Worm (Caenorhabditis elegans) whole organism, L4 larva: ENCODE data around the gene Y66A7A.7.
A peak's percentile ranks its signal among the peaks of the same experiment; 100 is the strongest.

Experiments used
- F49E8.2 ChIP-seq: sonication (generic microtip); optimal IDR thresholded peaks from 2 replicates; lab custom pipeline; 2016; ENCODE audit warnings: missing compliant biosample characterization, mild to moderate bottlenecking, missing genetic modification characterization, borderline replicate concordance
- Y48G9A.11 ChIP-seq: fragments of 200-800 bp; sonication (Bioruptor generic); IDR thresholded peaks from 2 replicates; pipeline ENCODE4 v1.3.6; 2022; ENCODE audit warnings: missing genetic modification reagents, missing genetic modification characterization, missing compliant biosample characterization
- Y5F2A.4 ChIP-seq: fragments of 200-800 bp; sonication (Bioruptor generic); optimal IDR thresholded peaks from 2 replicates; lab custom pipeline; 2018; ENCODE audit warnings: mild to moderate bottlenecking, missing genetic modification characterization, missing compliant biosample characterization
- Y75B8A.6 ChIP-seq: fragments of 200-800 bp; sonication (Bioruptor generic); IDR thresholded peaks from 2 replicates; pipeline ENCODE4 v1.3.6; 2022; ENCODE audit warnings: missing genetic modification reagents, missing genetic modification characterization, missing compliant biosample characterization
- aha-1 ChIP-seq: fragments of 150-350 bp; peaks from one replicate; lab custom pipeline; 2014; ENCODE audit warnings: missing biosample characterization, missing genetic modification characterization
- ceh-28 ChIP-seq: fragments of 150-350 bp; optimal IDR thresholded peaks from 2 replicates; lab custom pipeline; 2014; ENCODE audit warnings: missing biosample characterization, missing genetic modification reagents, missing genetic modification characterization
- daf-19 ChIP-seq: fragments of 200-800 bp; sonication (Bioruptor generic); conservative IDR thresholded peaks from 2 replicates; pipeline ENCODE4 v1.3.6; 2022; ENCODE audit warnings: missing genetic modification characterization, missing compliant biosample characterization
- dmd-8 ChIP-seq: fragments of 200-800 bp; sonication (Bioruptor generic); IDR thresholded peaks from 2 replicates; pipeline ENCODE4 v1.3.6; 2022; ENCODE audit warnings: missing genetic modification characterization, missing compliant biosample characterization
- dpl-1 ChIP-seq: fragments of 150-350 bp; optimal IDR thresholded peaks from 2 replicates; lab custom pipeline; 2014; ENCODE audit warnings: missing biosample characterization, missing genetic modification reagents, missing genetic modification characterization
- egl-43 ChIP-seq: fragments of 200-800 bp; sonication (Bioruptor generic); IDR thresholded peaks from 2 replicates; pipeline ENCODE4 v1.3.6; 2022; ENCODE audit warnings: missing genetic modification reagents, missing genetic modification characterization, missing compliant biosample characterization
- gei-8 ChIP-seq: fragments of 200-800 bp; sonication (Bioruptor generic); optimal IDR thresholded peaks from 2 replicates; lab custom pipeline; 2018; ENCODE audit warnings: mild to moderate bottlenecking, missing genetic modification characterization, missing compliant biosample characterization
- hif-1 ChIP-seq, 2 experiments: sonication (generic microtip); optimal IDR thresholded peaks; 2 replicates each; lab custom pipeline; 2016 to 2017; ENCODE audit warnings: missing compliant biosample characterization in 2 of 2, missing genetic modification characterization in 2 of 2, missing genetic modification reagents in 2 of 2, missing genotype in 2 of 2, mild to moderate bottlenecking in 1 of 2
- hlh-11 ChIP-seq: fragments of 200-800 bp; sonication (Bioruptor generic); optimal IDR thresholded peaks from 2 replicates; lab custom pipeline; 2018; ENCODE audit warnings: mild to moderate bottlenecking, missing genetic modification characterization, missing compliant biosample characterization
- jun-1 ChIP-seq: fragments of 150-350 bp; optimal IDR thresholded peaks from 2 replicates; lab custom pipeline; 2014; ENCODE audit warnings: missing biosample characterization, missing genetic modification reagents, missing genetic modification characterization
- lim-7 ChIP-seq: fragments of 200-800 bp; sonication (Bioruptor generic); IDR thresholded peaks from 2 replicates; pipeline ENCODE4 v1.3.6; 2022; ENCODE audit warnings: missing genetic modification characterization, missing compliant biosample characterization
- lin-15B ChIP-seq: fragments of 150-350 bp; sonication (generic microtip); optimal IDR thresholded peaks from 3 replicates; lab custom pipeline; 2014; ENCODE audit warnings: missing biosample characterization, missing genetic modification characterization
- mep-1 ChIP-seq: fragments of 150-350 bp; sonication (generic microtip); optimal IDR thresholded peaks from 3 replicates; lab custom pipeline; 2014; ENCODE audit warnings: missing biosample characterization, missing genetic modification characterization
- mes-2 ChIP-seq: sonication (generic microtip); optimal IDR thresholded peaks from 2 replicates; lab custom pipeline; 2016; ENCODE audit warnings: missing genotype, mild to moderate bottlenecking, missing genetic modification characterization, missing compliant biosample characterization; ENCODE audit not compliant: poor library complexity, severe bottlenecking
- nhr-237 ChIP-seq: sonication (generic microtip); optimal IDR thresholded peaks from 2 replicates; lab custom pipeline; 2017; ENCODE audit warnings: missing biosample characterization, missing genetic modification characterization
- pha-4 ChIP-seq, 2 experiments: fragments of 150-350 bp in 1 of 2; fragments of 200-800 bp in 1 of 2; sonication (Bioruptor generic) in 1 of 2; IDR thresholded peaks in 1 of 2; optimal IDR thresholded peaks in 1 of 2; 2 replicates each; pipeline versions ENCODE4 v1.3.6 to Lab custom; 2014 to 2022; ENCODE audit warnings: missing genetic modification characterization in 2 of 2, missing genetic modification reagents in 2 of 2, missing biosample characterization in 1 of 2, missing compliant biosample characterization in 1 of 2
- php-3 ChIP-seq: fragments of 200-800 bp; sonication (Bioruptor generic); IDR thresholded peaks from 2 replicates; pipeline ENCODE4 v1.3.6; 2022; ENCODE audit warnings: missing genetic modification reagents, missing genetic modification characterization, missing compliant biosample characterization
- sdz-12 ChIP-seq: fragments of 200-800 bp; sonication (Bioruptor generic); optimal IDR thresholded peaks from 2 replicates; lab custom pipeline; 2018; ENCODE audit warnings: mild to moderate bottlenecking, missing genetic modification characterization, missing compliant biosample characterization
- set-16 ChIP-seq: fragments of 200-800 bp; sonication (Bioruptor generic); IDR thresholded peaks from 2 replicates; pipeline ENCODE4 v1.3.6; 2022; ENCODE audit warnings: missing genetic modification reagents, missing genetic modification characterization, missing compliant biosample characterization
- spr-1 ChIP-seq: sonication (generic microtip); optimal IDR thresholded peaks from 2 replicates; lab custom pipeline; 2016; ENCODE audit warnings: mild to moderate bottlenecking, missing genetic modification characterization, missing compliant biosample characterization
- spr-3 ChIP-seq: fragments of 200-800 bp; sonication (Bioruptor generic); optimal IDR thresholded peaks from 2 replicates; lab custom pipeline; 2018; ENCODE audit warnings: mild to moderate bottlenecking, missing genetic modification characterization, missing compliant biosample characterization
- vab-7 ChIP-seq: fragments of 200-800 bp; sonication (Bioruptor generic); IDR thresholded peaks from 2 replicates; pipeline ENCODE4 v1.3.6; 2022; ENCODE audit warnings: missing genetic modification reagents, missing genetic modification characterization, missing compliant biosample characterization
- zag-1 ChIP-seq: fragments of 150-350 bp; optimal IDR thresholded peaks from 2 replicates; lab custom pipeline; 2014; ENCODE audit warnings: missing biosample characterization, missing genetic modification characterization
- zfp-2 ChIP-seq: sonication (generic microtip); optimal IDR thresholded peaks from 2 replicates; lab custom pipeline; 2016; ENCODE audit warnings: mild to moderate bottlenecking, missing genetic modification characterization, missing compliant biosample characterization
- zip-2 ChIP-seq: fragments of 150-350 bp; optimal IDR thresholded peaks from 2 replicates; lab custom pipeline; 2014; ENCODE audit warnings: missing biosample characterization, missing genetic modification characterization

Gene Y66A7A.7

ce11 chrIII:11614874-11615273 lies 14.4 kb downstream of the Y66A7A.7 start:
- TF ChIP-seq ceh-28 (tag; lab: Kevin White, UChicago) = peak; percentile 99
- no peak for TF ChIP-seq sdz-12 (GFP tag; lab: Kevin White, UChicago)
- no peak for TF ChIP-seq gei-8

ce11 chrIII:11614325-11614724 lies 14.9 kb downstream of the Y66A7A.7 start:
- TF ChIP-seq ceh-28 (tag; lab: Kevin White, UChicago) = peak; percentile 99
- TF ChIP-seq, all 104 proteins: peak for 1; not testable (repeated sequence) for 103

- TF ChIP-seq sdz-12 (GFP tag; lab: Kevin White, UChicago) (no peak), aha-1 (tag; lab: Kevin White, UChicago) (peak; percentile 32)
- TF ChIP-seq, all 104 proteins: peak for 1
Measured at ce11 chrIII:11612371-11612770, 16.9 kb downstream of the Y66A7A.7 start, which contains the start of the genes Y66A7A.9 and Y66A7A.4. TSS of gene Y66A7A.9 (minus strand) at chrIII:11612471. TSS of gene Y66A7A.4 (plus strand) at chrIII:11612607.

- TF ChIP-seq aha-1 (tag; lab: Kevin White, UChicago) (peak; percentile 62), lim-7 (0 out of 2 replicates have a peak, but pooled peaks have one; percentile 3), egl-43 (GFP tag; lab: Robert Waterston, UW) (no peak), spr-3 (GFP tag; lab: Kevin White, UChicago) (no peak), lin-15B (no peak), zfp-2 (no peak), dmd-8 (GFP tag; lab: Robert Waterston, UW) (0 out of 2 replicates have a peak, but pooled peaks have one; percentile 39), Y75B8A.6 (GFP tag; lab: Robert Waterston, UW) (no peak), dpl-1 (GFP tag; lab: Kevin White, UChicago) (no peak), php-3 (GFP tag; lab: Robert Waterston, UW) (0 out of 2 replicates have a peak, but pooled peaks have one; percentile 23), mes-2 (tag; lab: Kevin White, UChicago) (no peak), jun-1 (tag; lab: Kevin White, UChicago) (no peak), set-16 (GFP tag; lab: Robert Waterston, UW) (peak; percentile 99), nhr-237 (tag; lab: Kevin White, UChicago) (no peak), pha-4 (GFP tag; IDR thresholded peaks at IDR 0.05; lab: Robert Waterston, UW) (peak; percentile 98; the same call in 1 of the 2 replicates), pha-4 (tag; optimal IDR thresholded peaks at IDR 0.05; lab: Kevin White, UChicago) (no peak), daf-19 (GFP tag; lab: Robert Waterston, UW) (no peak), Y5F2A.4 (GFP tag; lab: Kevin White, UChicago) (no peak), F49E8.2 (tag; lab: Kevin White, UChicago) (no peak)
Measured at ce11 chrIII:11611618-11612247, 17.5 kb downstream of the Y66A7A.7 start.

ce11 chrIII:11609568-11609967 lies 19.7 kb downstream of the Y66A7A.7 start, which contains the start of gene Y66D12A.30:
TSS of gene Y66D12A.30 (plus strand) at chrIII:11609868.
- TF ChIP-seq pha-4 (GFP tag; IDR thresholded peaks at IDR 0.05; lab: Robert Waterston, UW) = no peak
- no peak for TF ChIP-seq pha-4 (tag; optimal IDR thresholded peaks at IDR 0.05; lab: Kevin White, UChicago)
- TF ChIP-seq spr-1 (tag; lab: Kevin White, UChicago) = no peak
- no peak for TF ChIP-seq hif-1 (tag; optimal IDR thresholded peaks at IDR 0.05; lab: Kevin White, UChicago)
- TF ChIP-seq zag-1 = no peak
- TF ChIP-seq ceh-28 (tag; lab: Kevin White, UChicago) = no peak
- no peak for TF ChIP-seq egl-43 (GFP tag; lab: Robert Waterston, UW)
- no peak for TF ChIP-seq Y5F2A.4 (GFP tag; lab: Kevin White, UChicago)
- no peak for TF ChIP-seq hlh-11 (tag; lab: Kevin White, UChicago)
- TF ChIP-seq vab-7 (GFP tag; lab: Robert Waterston, UW) = no peak
- TF ChIP-seq mep-1 = no peak
- TF ChIP-seq Y48G9A.11 = no peak
- no peak for TF ChIP-seq zip-2 (tag; lab: Kevin White, UChicago)
